Fruit fly (Drosophila melanogaster) whole organism, embryonic: ENCODE results near the gene Sgs5.

ENCODE experiments used
- Adf1 ChIP-seq: fragments of 200-800 bp; sonication (Bioruptor generic); IDR thresholded peaks from 2 replicates; pipeline ENCODE4 v1.3.6; 2022; ENCODE audit warnings: missing biosample characterization, missing genetic modification characterization
- Atf-2 ChIP-seq: fragments of 200-800 bp; sonication (Bioruptor generic); optimal IDR thresholded peaks from 2 replicates; lab custom pipeline; 2016; ENCODE audit warnings: missing biosample characterization, missing genetic modification characterization
- CG10267 ChIP-seq: fragments of 200-800 bp; sonication (Bioruptor generic); optimal IDR thresholded peaks from 2 replicates; lab custom pipeline; 2018; ENCODE audit warnings: missing biosample characterization, mild to moderate bottlenecking, missing genetic modification characterization, moderate library complexity
- CG10321 ChIP-seq: fragments of 200-800 bp; sonication (Bioruptor generic); IDR thresholded peaks from 2 replicates; pipeline ENCODE4 v1.3.6; 2022; ENCODE audit warnings: missing biosample characterization, missing genetic modification characterization
- CG11456 ChIP-seq: fragments of 200-800 bp; sonication (Bioruptor generic); IDR thresholded peaks from 3 replicates; pipeline ENCODE4 v1.3.6; 2022; ENCODE audit warnings: missing biosample characterization, missing genetic modification characterization
- CG11696 ChIP-seq: fragments of 200-800 bp; sonication (Bioruptor generic); IDR thresholded peaks from 2 replicates; pipeline ENCODE4 v1.3.6; 2022; ENCODE audit warnings: missing biosample characterization, missing genetic modification characterization
- CG12659 ChIP-seq: fragments of 200-800 bp; sonication (Bioruptor generic); optimal IDR thresholded peaks from 3 replicates; lab custom pipeline; 2017; ENCODE audit warnings: mild to moderate bottlenecking, missing biosample characterization, missing genetic modification reagents, missing genetic modification characterization
- CG13287 ChIP-seq: fragments of 200-800 bp; sonication (Bioruptor generic); IDR thresholded peaks from 2 replicates; pipeline ENCODE4 v1.3.6; 2022; ENCODE audit warnings: missing biosample characterization, missing genetic modification characterization; ENCODE audit not compliant: partially characterized antibody
- CG1647 ChIP-seq: fragments of 200-800 bp; sonication (Bioruptor generic); optimal IDR thresholded peaks from 3 replicates; lab custom pipeline; 2016; ENCODE audit warnings: missing biosample characterization, missing genetic modification characterization
- CG18619 ChIP-seq: fragments of 200-800 bp; sonication (Bioruptor generic); optimal IDR thresholded peaks from 3 replicates; lab custom pipeline; 2017; ENCODE audit warnings: missing biosample characterization, mild to moderate bottlenecking, missing genetic modification characterization
- CG2678 ChIP-seq: fragments of 200-800 bp; sonication (Bioruptor generic); optimal IDR thresholded peaks from 3 replicates; lab custom pipeline; 2019; ENCODE audit warnings: missing biosample characterization, mild to moderate bottlenecking, missing genetic modification characterization, moderate library complexity
- CG2889 ChIP-seq: fragments of 200-800 bp; sonication (Bioruptor generic); IDR thresholded peaks from 3 replicates; pipeline ENCODE4 v1.3.6; 2022; ENCODE audit warnings: missing biosample characterization, missing genetic modification characterization
- CG32767 ChIP-seq: fragments of 200-800 bp; sonication (Bioruptor generic); IDR thresholded peaks from 2 replicates; pipeline ENCODE4 v1.3.6; 2022; ENCODE audit warnings: missing biosample characterization, missing genetic modification characterization
- CG3407 ChIP-seq: fragments of 200-800 bp; sonication (Bioruptor generic); optimal IDR thresholded peaks from 2 replicates; lab custom pipeline; 2018; ENCODE audit warnings: missing biosample characterization, mild to moderate bottlenecking, missing genetic modification characterization
- CG34224 ChIP-seq: fragments of 200-800 bp; sonication (Bioruptor generic); IDR thresholded peaks from 3 replicates; pipeline ENCODE4 v1.3.6; 2022; ENCODE audit warnings: missing biosample characterization, missing genetic modification characterization; ENCODE audit not compliant: partially characterized antibody
- CG3847 ChIP-seq: fragments of 200-800 bp; sonication (Bioruptor generic); IDR thresholded peaks from 2 replicates; pipeline ENCODE4 v1.3.6; 2022; ENCODE audit warnings: missing biosample characterization, missing genetic modification characterization
- CG42726 ChIP-seq: fragments of 200-800 bp; sonication (Bioruptor generic); IDR thresholded peaks from 2 replicates; pipeline ENCODE4 v1.3.6; 2022; ENCODE audit warnings: missing biosample characterization, missing genetic modification characterization; ENCODE audit not compliant: partially characterized antibody
- CG5953 ChIP-seq: fragments of 200-800 bp; sonication (Bioruptor generic); IDR thresholded peaks from 2 replicates; pipeline ENCODE4 v1.3.6; 2022; ENCODE audit warnings: missing biosample characterization, missing genetic modification characterization
- CG6272 ChIP-seq: fragments of 200-800 bp; sonication (Bioruptor generic); IDR thresholded peaks from 2 replicates; pipeline ENCODE4 v1.3.6; 2022; ENCODE audit warnings: missing biosample characterization, missing genetic modification characterization
- CG6854 ChIP-seq: fragments of 200-800 bp; sonication (Bioruptor generic); optimal IDR thresholded peaks from 3 replicates; lab custom pipeline; 2017; ENCODE audit warnings: missing biosample characterization, mild to moderate bottlenecking, missing genetic modification characterization
- CG8388 ChIP-seq: fragments of 200-800 bp; sonication (Bioruptor generic); optimal IDR thresholded peaks from 2 replicates; lab custom pipeline; 2019; ENCODE audit warnings: missing biosample characterization, mild to moderate bottlenecking, missing genetic modification characterization, moderate library complexity
- CG8924 ChIP-seq: fragments of 200-800 bp; optimal IDR thresholded peaks from 3 replicates; lab custom pipeline; 2019; ENCODE audit warnings: missing biosample characterization, mild to moderate bottlenecking, missing genetic modification characterization, moderate library complexity
- CG9609 ChIP-seq: fragments of 200-800 bp; sonication (Bioruptor generic); optimal IDR thresholded peaks from 3 replicates; lab custom pipeline; 2016; ENCODE audit warnings: missing biosample characterization, missing genetic modification characterization
- CTCF ChIP-seq: fragments of 200-800 bp; sonication (Bioruptor generic); optimal IDR thresholded peaks from 2 replicates; lab custom pipeline; 2017; ENCODE audit warnings: missing biosample characterization, mild to moderate bottlenecking, missing genetic modification characterization, moderate library complexity
- GATAe ChIP-seq: fragments of 200-800 bp; sonication (Bioruptor generic); conservative IDR thresholded peaks from 2 replicates; pipeline ENCODE4 v1.3.6; 2022; ENCODE audit warnings: missing biosample characterization, missing genetic modification characterization
- Gsc ChIP-seq: fragments of 200-800 bp; sonication (Bioruptor generic); IDR thresholded peaks from 2 replicates; pipeline ENCODE4 v1.3.6; 2022; ENCODE audit warnings: missing biosample characterization, missing genetic modification characterization
- HmgD ChIP-seq: fragments of 200-800 bp; sonication (Bioruptor generic); optimal IDR thresholded peaks from 3 replicates; lab custom pipeline; 2016; ENCODE audit warnings: missing biosample characterization, missing genetic modification characterization
- Hr51 ChIP-seq, 2 experiments: fragments of 200-800 bp; sonication (Bioruptor generic); optimal IDR thresholded peaks; 2 replicates in 1 of 2; 3 replicates in 1 of 2; lab custom pipeline; 2016 to 2018; ENCODE audit warnings: missing biosample characterization in 2 of 2, missing genetic modification characterization in 2 of 2, mild to moderate bottlenecking in 1 of 2, moderate library complexity in 1 of 2
- Lim3 ChIP-seq: fragments of 200-800 bp; sonication (Bioruptor generic); IDR thresholded peaks from 2 replicates; pipeline ENCODE4 v1.3.6; 2022; ENCODE audit warnings: missing biosample characterization, missing genetic modification characterization
- Nf-YC ChIP-seq: fragments of 200-800 bp; optimal IDR thresholded peaks from 3 replicates; lab custom pipeline; 2019; ENCODE audit warnings: missing biosample characterization, mild to moderate bottlenecking, missing genetic modification characterization, moderate library complexity
- Ssrp ChIP-seq: fragments of 200-800 bp; sonication (Bioruptor generic); optimal IDR thresholded peaks from 2 replicates; lab custom pipeline; 2018; ENCODE audit warnings: missing biosample characterization, mild to moderate bottlenecking, missing genetic modification characterization, moderate library complexity
- Usf ChIP-seq: fragments of 200-800 bp; sonication (Bioruptor generic); optimal IDR thresholded peaks from 2 replicates; lab custom pipeline; 2017; ENCODE audit warnings: missing genotype, missing biosample characterization, missing genetic modification characterization
- ac ChIP-seq: fragments of 200-800 bp; sonication (Bioruptor generic); optimal IDR thresholded peaks from 3 replicates; lab custom pipeline; 2017; ENCODE audit warnings: missing biosample characterization, mild to moderate bottlenecking, missing genetic modification characterization
- amos ChIP-seq: fragments of 200-800 bp; sonication (Bioruptor generic); IDR thresholded peaks from 2 replicates; pipeline ENCODE4 v1.3.6; 2022; ENCODE audit warnings: missing biosample characterization, missing genetic modification characterization; ENCODE audit not compliant: partially characterized antibody
- az2 ChIP-seq: fragments of 200-800 bp; sonication (Bioruptor generic); optimal IDR thresholded peaks from 3 replicates; lab custom pipeline; 2016; ENCODE audit warnings: missing biosample characterization, missing genetic modification characterization
- cato ChIP-seq: fragments of 200-800 bp; sonication (Bioruptor generic); optimal IDR thresholded peaks from 2 replicates; lab custom pipeline; 2016; ENCODE audit warnings: missing biosample characterization, missing genetic modification characterization, borderline replicate concordance
- en ChIP-seq: fragments of 200-800 bp; sonication (Bioruptor generic); optimal IDR thresholded peaks from 2 replicates; lab custom pipeline; 2016; ENCODE audit warnings: missing biosample characterization, missing genetic modification characterization
- gcm ChIP-seq: fragments of 200-800 bp; sonication (Bioruptor generic); optimal IDR thresholded peaks from 2 replicates; lab custom pipeline; 2019; ENCODE audit warnings: missing biosample characterization, mild to moderate bottlenecking, missing genetic modification characterization, moderate library complexity
- mld ChIP-seq: fragments of 200-800 bp; sonication (Bioruptor generic); IDR thresholded peaks from 3 replicates; pipeline ENCODE4 v1.3.6; 2022; ENCODE audit warnings: missing biosample characterization, missing genetic modification characterization; ENCODE audit not compliant: partially characterized antibody
- otp ChIP-seq: fragments of 200-800 bp; sonication (Bioruptor generic); IDR thresholded peaks from 3 replicates; pipeline ENCODE4, ENCODE4 v1.3.6; 2022; ENCODE audit warnings: missing biosample characterization, missing genetic modification characterization
- p53 ChIP-seq: fragments of 200-800 bp; sonication (Bioruptor generic); optimal IDR thresholded peaks from 2 replicates; lab custom pipeline; 2016; ENCODE audit warnings: missing biosample characterization, missing genetic modification characterization
- pum ChIP-seq: fragments of 200-800 bp; sonication (Bioruptor generic); optimal IDR thresholded peaks from 2 replicates; lab custom pipeline; 2016; ENCODE audit warnings: missing biosample characterization, missing genetic modification characterization
- ro ChIP-seq: fragments of 200-800 bp; sonication (Bioruptor generic); IDR thresholded peaks from 2 replicates; pipeline ENCODE4 v1.3.6; 2022; ENCODE audit warnings: missing biosample characterization, missing genetic modification characterization
- run ChIP-seq: fragments of 200-800 bp; sonication (Bioruptor generic); optimal IDR thresholded peaks from 3 replicates; lab custom pipeline; 2018; ENCODE audit warnings: missing biosample characterization, mild to moderate bottlenecking, missing genetic modification characterization
- sc ChIP-seq, 3 experiments: fragments of >200 bp in 2 of 3; fragments of 200-800 bp in 1 of 3; sonication (Bioruptor generic) in 1 of 3; optimal IDR thresholded peaks; 2 replicates in 2 of 3; 3 replicates in 1 of 3; lab custom pipeline; 2017; ENCODE audit warnings: mild to moderate bottlenecking in 1 of 3, missing biosample characterization in 1 of 3, missing genetic modification characterization in 1 of 3, missing genetic modification reagents in 1 of 3
- sim ChIP-seq: fragments of 200-800 bp; sonication (Bioruptor generic); IDR thresholded peaks from 2 replicates; pipeline ENCODE4 v1.3.6; 2022; ENCODE audit warnings: missing biosample characterization, missing genetic modification characterization
- tll ChIP-seq, 2 experiments: fragments of 200-800 bp in 1 of 2; fragments of >200 bp in 1 of 2; sonication (Bioruptor generic) in 1 of 2; optimal IDR thresholded peaks; 2 replicates each; lab custom pipeline; 2017 to 2019; ENCODE audit warnings: missing biosample characterization in 2 of 2, missing genetic modification characterization in 2 of 2, mild to moderate bottlenecking in 1 of 2, moderate library complexity in 1 of 2
- twi ChIP-seq: fragments of 200-800 bp; optimal IDR thresholded peaks from 2 replicates; lab custom pipeline; 2019; ENCODE audit warnings: missing biosample characterization, mild to moderate bottlenecking, missing genetic modification characterization, moderate library complexity
- unc-4 ChIP-seq: fragments of 200-800 bp; sonication (Bioruptor generic); IDR thresholded peaks from 2 replicates; pipeline ENCODE4 v1.3.6; 2022; ENCODE audit warnings: missing biosample characterization, missing genetic modification characterization; ENCODE audit not compliant: partially characterized antibody
- zfh2 ChIP-seq: fragments of 200-800 bp; sonication (Bioruptor generic); optimal IDR thresholded peaks from 2 replicates; lab custom pipeline; 2016; ENCODE audit warnings: missing biosample characterization, missing genetic modification characterization

Sgs5 gene

DNA sequence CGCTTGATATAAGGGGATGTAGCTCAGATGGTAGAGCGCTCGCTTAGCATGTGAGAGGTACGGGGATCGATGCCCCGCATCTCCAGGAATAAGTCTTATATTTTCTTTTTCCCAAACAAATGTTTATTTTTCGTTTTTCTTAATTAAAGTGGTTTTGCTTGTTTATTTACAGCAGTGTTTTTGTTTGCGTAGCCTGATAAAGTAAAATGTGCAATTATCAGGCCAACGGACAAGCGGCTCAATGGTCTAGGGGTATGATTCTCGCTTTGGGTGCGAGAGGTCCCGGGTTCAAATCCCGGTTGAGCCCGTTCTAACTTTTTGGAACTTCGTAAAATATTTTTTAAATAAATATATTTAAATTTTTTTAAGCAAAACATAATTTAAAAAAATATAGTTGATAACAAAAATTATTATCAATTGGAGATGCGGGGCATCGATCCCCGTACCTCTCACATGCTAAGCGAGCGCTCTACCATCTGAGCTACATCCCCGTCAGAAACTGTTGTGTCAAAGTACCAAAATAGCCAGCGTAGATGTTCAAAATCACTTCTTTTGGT is 24.6 kb downstream of the Sgs5 start (continued):
- TF ChIP-seq gcm (GFP tag; lab: Kevin White, UChicago) (peak; percentile 51), CG6854 (no peak), CG12659 (GFP tag; lab: Kevin White, UChicago) (no peak), unc-4 (GFP tag; lab: Robert Waterston, UW) (peak; percentile 60; the same call in 1 of the 2 replicates), amos (peak; percentile 84), CG8388 (GFP tag; lab: Kevin White, UChicago) (peak; percentile 6), HmgD (GFP tag; lab: Kevin White, UChicago) (no peak), CG42726 (GFP tag; lab: Robert Waterston, UW) (peak; percentile 86), p53 (GFP tag; lab: Kevin White, UChicago) (no peak), sim (GFP tag; lab: Robert Waterston, UW) (no peak), CG13287 (GFP tag; lab: Robert Waterston, UW) (peak; percentile 68), CG3847 (no peak), Usf (GFP tag; lab: Kevin White, UChicago) (no peak), Atf-2 (no peak), CG1647 (GFP tag; lab: Kevin White, UChicago) (no peak), sc (optimal IDR thresholded peaks at IDR 0.05; lab: Kevin White, UChicago) (no peak), sc (GFP tag; optimal IDR thresholded peaks at IDR 0.05; lab: Kevin White, UChicago) (no peak), CG2678 (tag; lab: Kevin White, UChicago) (peak; percentile 23), pum (GFP tag; lab: Kevin White, UChicago) (no peak), mld (peak; percentile 94), Ssrp (tag; lab: Kevin White, UChicago) (no peak), zfh2 (GFP tag; lab: Kevin White, UChicago) (no peak), Gsc (no peak), CG18619 (no peak), CG5953 (GFP tag; lab: Robert Waterston, UW) (no peak; the same call in 1 of the 2 replicates), Hr51 (GFP tag; optimal IDR thresholded peaks at IDR 0.05; lab: Kevin White, UChicago) (no peak), ac (GFP tag; lab: Kevin White, UChicago) (no peak), run (tag; lab: Kevin White, UChicago) (no peak), twi (tag; lab: Kevin White, UChicago) (no peak), otp (GFP tag; lab: Robert Waterston, UW) (no peak), Adf1 (GFP tag; lab: Robert Waterston, UW) (no peak), CG10321 (GFP tag; lab: Robert Waterston, UW) (no peak), CG11456 (no peak), CTCF (no peak), cato (no peak), CG3407 (GFP tag; lab: Kevin White, UChicago) (no peak), tll (GFP tag; optimal IDR thresholded peaks at IDR 0.05; lab: Kevin White, UChicago) (no peak), CG32767 (GFP tag; lab: Robert Waterston, UW) (no peak), CG9609 (GFP tag; lab: Kevin White, UChicago) (no peak), ro (GFP tag; lab: Robert Waterston, UW) (no peak), GATAe (GFP tag; lab: Robert Waterston, UW) (no peak), Lim3 (GFP tag; lab: Robert Waterston, UW) (no peak), CG10267 (tag; lab: Kevin White, UChicago) (peak; percentile 39), CG6272 (GFP tag; lab: Robert Waterston, UW) (no peak), CG11696 (GFP tag; lab: Robert Waterston, UW) (no peak), az2 (GFP tag; lab: Kevin White, UChicago) (no peak), CG2889 (GFP tag; lab: Robert Waterston, UW) (no peak), Nf-YC (tag; lab: Kevin White, UChicago) (peak; percentile 30), CG8924 (tag; lab: Kevin White, UChicago) (peak; percentile 57), CG34224 (GFP tag; lab: Robert Waterston, UW) (peak; percentile 75; the same call in 2 of the 3 replicates), en (no peak)
